Worm (Caenorhabditis elegans) whole organism, young adult: ENCODE data around the gene fbxb-9.
A peak's percentile ranks its signal among the peaks of the same experiment; 100 is the strongest.
"Not testable (repeated sequence)": the region's sequence is repeated elsewhere in the genome, so short reads cannot be mapped to it uniquely, and the experiment has no call there.

Experiments used
- F49E8.2 ChIP-seq: sonication (generic microtip); optimal IDR thresholded peaks from 3 replicates; lab custom pipeline; 2017; ENCODE audit warnings: missing genetic modification characterization, mild to moderate bottlenecking, missing compliant biosample characterization, antibody characterized with exemption, moderate library complexity; ENCODE audit not compliant: insufficient read depth
- Y56A3A.18 ChIP-seq: fragments of 200-800 bp; sonication (Bioruptor generic); IDR thresholded peaks from 2 replicates; pipeline ENCODE4 v1.3.6; 2022; ENCODE audit warnings: missing genetic modification reagents, missing genetic modification characterization, missing compliant biosample characterization
- ama-1 ChIP-seq, 3 experiments: fragments of 150-350 bp in 1 of 3; sonication (generic microtip) in 2 of 3; optimal IDR thresholded peaks; 2 replicates each; lab custom pipeline; 2014 to 2018; ENCODE audit warnings: missing biosample characterization in 2 of 3, missing genetic modification characterization in 2 of 3, missing genetic modification reagents in 2 of 3
- egrh-3 ChIP-seq: fragments of 200-800 bp; sonication (Bioruptor generic); IDR thresholded peaks from 2 replicates; pipeline ENCODE4 v1.3.6; 2022; ENCODE audit warnings: missing genetic modification reagents, missing genetic modification characterization, missing compliant biosample characterization
- ekl-4 ChIP-seq: fragments of 200-800 bp; sonication (Bioruptor generic); IDR thresholded peaks from 2 replicates; pipeline ENCODE4 v1.3.6; 2022; ENCODE audit warnings: missing genetic modification reagents, missing genetic modification characterization, missing compliant biosample characterization
- hlh-12 ChIP-seq: sonication (generic microtip); optimal IDR thresholded peaks from 2 replicates; lab custom pipeline; 2016; ENCODE audit warnings: missing genetic modification characterization, missing compliant biosample characterization
- repo-1 ChIP-seq: sonication (generic microtip); optimal IDR thresholded peaks from 2 replicates; lab custom pipeline; 2017; ENCODE audit warnings: mild to moderate bottlenecking, missing genetic modification characterization, missing compliant biosample characterization
- snpc-4 ChIP-seq, 5 experiments: fragments of 150-350 bp in 1 of 5; sonication (generic microtip) in 4 of 5; optimal IDR thresholded peaks; 2 replicates each; lab custom pipeline; 2014 to 2018; ENCODE audit warnings: missing genetic modification characterization in 5 of 5, missing biosample characterization in 3 of 5, antibody characterized with exemption in 2 of 5, mild to moderate bottlenecking in 2 of 5, missing compliant biosample characterization in 2 of 5, missing genotype in 2 of 5, moderate library complexity in 2 of 5, missing genetic modification reagents in 1 of 5
- xnd-1 ChIP-seq: sonication (generic microtip); optimal IDR thresholded peaks from 2 replicates; lab custom pipeline; 2016; ENCODE audit warnings: missing genotype, missing genetic modification reagents, missing genetic modification characterization, missing compliant biosample characterization

ce11 chrIV:11179123-11179740 lies 16.9 kb upstream of the fbxb-9 start, which contains the start of gene cpt-2:
- not testable (repeated sequence) for TF ChIP-seq ama-1 (optimal IDR thresholded peaks at IDR 0.05; lab: Kevin White, UChicago); ama-1 (GFP tag; optimal IDR thresholded peaks at IDR 0.05; lab: Kevin White, UChicago); F49E8.2 (tag; lab: Kevin White, UChicago); hlh-12
- peak; percentile 20 for TF ChIP-seq repo-1 (tag; lab: Kevin White, UChicago)
- TF ChIP-seq xnd-1 (tag; lab: Kevin White, UChicago): peak; percentile 44
- TF ChIP-seq snpc-4 (GFP tag; optimal IDR thresholded peaks at IDR 0.05; lab: Kevin White, UChicago): peak; percentile 13
- peak; percentile 27 to 71 (median 62) for TF ChIP-seq snpc-4 (tag; optimal IDR thresholded peaks at IDR 0.05; lab: Kevin White, UChicago)
- TF ChIP-seq ekl-4: peak; percentile 86; the same call in 1 of the 2 replicates
- TF ChIP-seq egrh-3 (GFP tag; lab: Robert Waterston, UW): peak; percentile 81
- TF ChIP-seq Y56A3A.18 (GFP tag; lab: Robert Waterston, UW): peak; percentile 58; the same call in 1 of the 2 replicates
